Worm (Caenorhabditis elegans) whole organism, L4/young adult: ENCODE results near the gene F07E5.8.

Experiments
- dao-5 ChIP-seq: sonication (generic microtip); optimal IDR thresholded peaks from 2 replicates; lab custom pipeline; 2016; ENCODE audit warnings: missing genotype, missing genetic modification characterization, moderate library complexity, missing compliant biosample characterization
- him-1 ChIP-seq: sonication (generic microtip); optimal IDR thresholded peaks from 2 replicates; lab custom pipeline; 2016; ENCODE audit warnings: missing genotype, missing genetic modification reagents, missing genetic modification characterization, missing compliant biosample characterization

ce11 chrII:2028712-2029111, 46.7 kb downstream of the F07E5.8 start, which contains the start of gene bath-1:
- TF ChIP-seq him-1 (no peak), dao-5 (tag; lab: Kevin White, UChicago) (no peak)
